Worm (Caenorhabditis elegans): ENCODE results near the gene C30E1.4.

The C30E1.4 gene

ce11 chrX:16929560-16930332 is 6.0 kb downstream of the C30E1.4 start (continued):
- peak; percentile 77 for TF ChIP-seq sea-2 (GFP tag; IDR thresholded peaks at IDR 0.05)
- peak; percentile 85 for TF ChIP-seq unc-62 (GFP tag; optimal IDR thresholded peaks at IDR 0.05)
- TF ChIP-seq gei-17 (GFP tag; optimal IDR thresholded peaks at IDR 0.05): peak; percentile 91
- TF ChIP-seq zfh-2 (GFP tag; conservative IDR thresholded peaks at IDR 0.05): peak; percentile 98
- peak; percentile 93 for TF ChIP-seq K11D2.4 (GFP tag; IDR thresholded peaks at IDR 0.05)
- 0 out of 2 replicates have a peak, but pooled peaks have one; percentile 19 for TF ChIP-seq ztf-6 (GFP tag; IDR thresholded peaks at IDR 0.05)
- TF ChIP-seq lin-40 (tag; optimal IDR thresholded peaks at IDR 0.05): peak; percentile 98

ce11 chrX:16930333-16930621 is 6.5 kb downstream of the C30E1.4 start:
- TF ChIP-seq nfya-2 (GFP tag; IDR thresholded peaks at IDR 0.05) (0 out of 2 replicates have a peak, but pooled peaks have one; percentile 63), ama-1 (optimal IDR thresholded peaks at IDR 0.05) (peak; percentile 97), ama-1 (GFP tag; optimal IDR thresholded peaks at IDR 0.05) (no peak), lir-1 (GFP tag; conservative IDR thresholded peaks at IDR 0.05) (no peak), cebp-1 (GFP tag; IDR thresholded peaks at IDR 0.05) (no peak), cebp-1 (tag; optimal IDR thresholded peaks at IDR 0.05) (no peak), F52B5.7 (tag; optimal IDR thresholded peaks at IDR 0.05) (no peak), hmg-1.2 (GFP tag; IDR thresholded peaks at IDR 0.05) (no peak), hmg-20 (GFP tag; IDR thresholded peaks at IDR 0.05) (no peak), F33H1.4 (GFP tag; IDR thresholded peaks at IDR 0.05) (no peak), ceh-58 (GFP tag; IDR thresholded peaks at IDR 0.05) (no peak), tbx-9 (tag; optimal IDR thresholded peaks at IDR 0.05; ENCODE audit: borderline replicate concordance) (no peak), ceh-79 (tag; optimal IDR thresholded peaks at IDR 0.05) (no peak), B0336.3 (GFP tag; IDR thresholded peaks at IDR 0.05) (no peak), madf-10 (tag; optimal IDR thresholded peaks at IDR 0.05) (no peak), madf-3 (GFP tag; IDR thresholded peaks at IDR 0.05) (peak; percentile 57), ztf-6 (GFP tag; IDR thresholded peaks at IDR 0.05) (no peak), Y53G8AR.9 (GFP tag; conservative IDR thresholded peaks at IDR 0.05) (no peak), K11D2.4 (GFP tag; IDR thresholded peaks at IDR 0.05) (no peak), cebp-2 (GFP tag; IDR thresholded peaks at IDR 0.05) (0 out of 2 replicates have a peak, but pooled peaks have one; percentile 18), F55B11.4 (tag; optimal IDR thresholded peaks at IDR 0.05; ENCODE audit: borderline replicate concordance, insufficient read depth) (no peak)

ce11 chrX:16930663-16931097 is 6.9 kb downstream of the C30E1.4 start:
- TF ChIP-seq egl-44 (GFP tag; IDR thresholded peaks at IDR 0.05) (peak; percentile 52; the same call in 1 of the 2 replicates), madf-6 (GFP tag; IDR thresholded peaks at IDR 0.05) (peak; percentile 54; the same call in 1 of the 2 replicates), lag-1 (GFP tag; IDR thresholded peaks at IDR 0.05) (no peak), B0261.1 (tag; optimal IDR thresholded peaks at IDR 0.05) (no peak), ztf-3 (GFP tag; optimal IDR thresholded peaks at IDR 0.05) (peak; percentile 9), ceh-91 (GFP tag; IDR thresholded peaks at IDR 0.05) (no peak), atf-7 (tag; optimal IDR thresholded peaks at IDR 0.05) (peak; percentile 53), lin-40 (tag; optimal IDR thresholded peaks at IDR 0.05) (peak; percentile 58), sptf-2 (GFP tag; optimal IDR thresholded peaks at IDR 0.05) (no peak), hlh-12 (tag; optimal IDR thresholded peaks at IDR 0.05) (no peak), lsl-1 (GFP tag; optimal IDR thresholded peaks at IDR 0.05) (peak; percentile 39), zfh-2 (GFP tag; conservative IDR thresholded peaks at IDR 0.05) (no peak), repo-1 (tag; optimal IDR thresholded peaks at IDR 0.05) (peak; percentile 26), Y53F4B.3 (GFP tag; IDR thresholded peaks at IDR 0.05) (no peak), lin-54 (GFP tag; optimal IDR thresholded peaks at IDR 0.05) (peak; percentile 62), hrde-1 (tag; optimal IDR thresholded peaks at IDR 0.05; ENCODE audit: borderline replicate concordance) (no peak), lir-1 (GFP tag; conservative IDR thresholded peaks at IDR 0.05) (peak; percentile 20; the same call in 1 of the 2 replicates), rec-8 (tag; optimal IDR thresholded peaks at IDR 0.05) (no peak), nfyb-1 (GFP tag; IDR thresholded peaks at IDR 0.05) (peak; percentile 92), lin-26 (GFP tag; IDR thresholded peaks at IDR 0.05) (peak; percentile 74), dpl-1 (GFP tag; optimal IDR thresholded peaks at IDR 0.05) (no peak), snpc-1.3 (tag; optimal IDR thresholded peaks at IDR 0.05; ENCODE audit: insufficient read depth) (no peak), ama-1 (optimal IDR thresholded peaks at IDR 0.05) (peak; percentile 99), ama-1 (GFP tag; optimal IDR thresholded peaks at IDR 0.05) (no peak), mxl-1 (tag; optimal IDR thresholded peaks at IDR 0.05) (no peak)
